Worm (Caenorhabditis elegans) whole organism, L4 larva: ENCODE data around the gene tsfm-1.

Source experiments
- D1046.2 ChIP-seq: fragments of 200-800 bp; sonication (Bioruptor generic); IDR thresholded peaks from 2 replicates; pipeline ENCODE4 v1.3.6; 2022; ENCODE audit warnings: missing genetic modification characterization, missing compliant biosample characterization
- F26F4.8 ChIP-seq: fragments of 200-800 bp; sonication (Bioruptor generic); conservative IDR thresholded peaks from 2 replicates; pipeline ENCODE4 v1.3.6; 2022; ENCODE audit warnings: missing genetic modification characterization, missing compliant biosample characterization
- F49E8.2 ChIP-seq: sonication (generic microtip); optimal IDR thresholded peaks from 2 replicates; lab custom pipeline; 2016; ENCODE audit warnings: missing compliant biosample characterization, mild to moderate bottlenecking, missing genetic modification characterization, borderline replicate concordance
- T20F7.1 ChIP-seq: fragments of 200-800 bp; sonication (Bioruptor generic); optimal IDR thresholded peaks from 2 replicates; lab custom pipeline; 2018; ENCODE audit warnings: mild to moderate bottlenecking, missing genetic modification characterization, missing compliant biosample characterization
- Y105C5A.15 ChIP-seq: fragments of 200-800 bp; sonication (Bioruptor generic); IDR thresholded peaks from 2 replicates; pipeline ENCODE4 v1.3.6; 2022; ENCODE audit warnings: missing genetic modification characterization, missing compliant biosample characterization
- Y48G9A.11 ChIP-seq: fragments of 200-800 bp; sonication (Bioruptor generic); IDR thresholded peaks from 2 replicates; pipeline ENCODE4 v1.3.6; 2022; ENCODE audit warnings: missing genetic modification reagents, missing genetic modification characterization, missing compliant biosample characterization
- aha-1 ChIP-seq: fragments of 150-350 bp; peaks from one replicate; lab custom pipeline; 2014; ENCODE audit warnings: missing biosample characterization, missing genetic modification characterization
- arid-1 ChIP-seq: fragments of 200-800 bp; sonication (Bioruptor generic); conservative IDR thresholded peaks from 2 replicates; pipeline ENCODE4 v1.3.6; 2022; ENCODE audit warnings: missing genetic modification reagents, missing genetic modification characterization, missing compliant biosample characterization
- ceh-20 ChIP-seq: fragments of 200-800 bp; sonication (Bioruptor generic); IDR thresholded peaks from 2 replicates; pipeline ENCODE4 v1.3.6; 2022; ENCODE audit warnings: missing genetic modification reagents, missing genetic modification characterization, missing compliant biosample characterization
- ceh-44 ChIP-seq: fragments of 200-800 bp; sonication (Bioruptor generic); IDR thresholded peaks from 2 replicates; pipeline ENCODE4 v1.3.6; 2022; ENCODE audit warnings: missing genetic modification reagents, missing genetic modification characterization, missing compliant biosample characterization
- ceh-62 ChIP-seq: sonication (generic microtip); optimal IDR thresholded peaks from 2 replicates; lab custom pipeline; 2017; ENCODE audit warnings: missing biosample characterization, missing genetic modification characterization
- cey-2 ChIP-seq: sonication (generic microtip); optimal IDR thresholded peaks from 3 replicates; lab custom pipeline; 2017; ENCODE audit warnings: missing genetic modification characterization, mild to moderate bottlenecking, missing compliant biosample characterization, antibody characterized with exemption, borderline replicate concordance; ENCODE audit not compliant: insufficient read depth
- daf-16 ChIP-seq, 3 experiments: sonication (generic microtip); optimal IDR thresholded peaks; 2 replicates each; lab custom pipeline; 2016 to 2017; ENCODE audit warnings: missing genetic modification characterization in 3 of 3, missing genetic modification reagents in 3 of 3, mild to moderate bottlenecking in 2 of 3, missing compliant biosample characterization in 2 of 3, missing biosample characterization in 1 of 3, moderate library complexity in 1 of 3
- dmd-6 ChIP-seq: fragments of 200-800 bp; sonication (Bioruptor generic); IDR thresholded peaks from 2 replicates; pipeline ENCODE4 v1.3.6; 2022; ENCODE audit warnings: missing genetic modification reagents, missing genetic modification characterization, missing compliant biosample characterization
- dpl-1 ChIP-seq: fragments of 150-350 bp; optimal IDR thresholded peaks from 2 replicates; lab custom pipeline; 2014; ENCODE audit warnings: missing biosample characterization, missing genetic modification reagents, missing genetic modification characterization
- duxl-1 ChIP-seq: sonication (generic microtip); optimal IDR thresholded peaks from 2 replicates; lab custom pipeline; 2016; ENCODE audit warnings: mild to moderate bottlenecking, missing genetic modification characterization, moderate library complexity, missing compliant biosample characterization; ENCODE audit not compliant: poor library complexity
- fkh-10 ChIP-seq: fragments of 150-350 bp; optimal IDR thresholded peaks from 2 replicates; lab custom pipeline; 2014; ENCODE audit warnings: missing biosample characterization, missing genetic modification reagents, missing genetic modification characterization
- fos-1 ChIP-seq: fragments of 150-350 bp; optimal IDR thresholded peaks from 2 replicates; lab custom pipeline; 2014; ENCODE audit warnings: missing biosample characterization, missing genetic modification characterization
- gei-8 ChIP-seq: fragments of 200-800 bp; sonication (Bioruptor generic); optimal IDR thresholded peaks from 2 replicates; lab custom pipeline; 2018; ENCODE audit warnings: mild to moderate bottlenecking, missing genetic modification characterization, missing compliant biosample characterization
- hlh-30 ChIP-seq: sonication (generic microtip); optimal IDR thresholded peaks from 2 replicates; lab custom pipeline; 2017; ENCODE audit warnings: antibody characterized with exemption, mild to moderate bottlenecking, missing genetic modification characterization, missing compliant biosample characterization; ENCODE audit not compliant: insufficient read depth
- hmg-1.1 ChIP-seq: fragments of 200-800 bp; sonication (Bioruptor generic); IDR thresholded peaks from 2 replicates; pipeline ENCODE4 v1.3.6; 2022; ENCODE audit warnings: missing genetic modification reagents, missing genetic modification characterization, missing compliant biosample characterization
- jun-1 ChIP-seq: fragments of 150-350 bp; optimal IDR thresholded peaks from 2 replicates; lab custom pipeline; 2014; ENCODE audit warnings: missing biosample characterization, missing genetic modification reagents, missing genetic modification characterization
- lin-15B ChIP-seq: fragments of 150-350 bp; sonication (generic microtip); optimal IDR thresholded peaks from 3 replicates; lab custom pipeline; 2014; ENCODE audit warnings: missing biosample characterization, missing genetic modification characterization
- lin-38 ChIP-seq: fragments of 200-800 bp; sonication (Bioruptor generic); IDR thresholded peaks from 2 replicates; pipeline ENCODE4 v1.3.6; 2022; ENCODE audit warnings: missing genetic modification reagents, missing genetic modification characterization, missing compliant biosample characterization
- lir-3 ChIP-seq: sonication (generic microtip); optimal IDR thresholded peaks from 2 replicates; lab custom pipeline; 2016; ENCODE audit warnings: mild to moderate bottlenecking, missing genetic modification characterization, missing compliant biosample characterization
- lsy-2 ChIP-seq, 2 experiments: fragments of 150-350 bp in 1 of 2; sonication (generic microtip) in 1 of 2; optimal IDR thresholded peaks; 2 replicates each; lab custom pipeline; 2014 to 2017; ENCODE audit warnings: missing biosample characterization in 2 of 2, missing genetic modification characterization in 2 of 2
- mep-1 ChIP-seq: fragments of 150-350 bp; sonication (generic microtip); optimal IDR thresholded peaks from 3 replicates; lab custom pipeline; 2014; ENCODE audit warnings: missing biosample characterization, missing genetic modification characterization
- mes-2 ChIP-seq: sonication (generic microtip); optimal IDR thresholded peaks from 2 replicates; lab custom pipeline; 2016; ENCODE audit warnings: missing genotype, mild to moderate bottlenecking, missing genetic modification characterization, missing compliant biosample characterization; ENCODE audit not compliant: poor library complexity, severe bottlenecking
- nhr-102 ChIP-seq: sonication (generic microtip); optimal IDR thresholded peaks from 2 replicates; lab custom pipeline; 2016; ENCODE audit warnings: mild to moderate bottlenecking, missing genetic modification characterization, moderate library complexity, missing compliant biosample characterization
- nhr-11 ChIP-seq: fragments of 150-350 bp; optimal IDR thresholded peaks from 2 replicates; lab custom pipeline; 2014; ENCODE audit warnings: missing biosample characterization, missing genetic modification characterization
- nhr-111 ChIP-seq: fragments of 200-800 bp; sonication (Bioruptor generic); optimal IDR thresholded peaks from 2 replicates; lab custom pipeline; 2018; ENCODE audit warnings: mild to moderate bottlenecking, missing genetic modification characterization, missing compliant biosample characterization
- nhr-25 ChIP-seq: sonication (generic microtip); optimal IDR thresholded peaks from 2 replicates; lab custom pipeline; 2017; ENCODE audit warnings: missing genetic modification characterization, mild to moderate bottlenecking, missing compliant biosample characterization, antibody characterized with exemption, moderate library complexity, borderline replicate concordance; ENCODE audit not compliant: insufficient read depth
- nhr-28 ChIP-seq: fragments of 150-350 bp; optimal IDR thresholded peaks from 2 replicates; lab custom pipeline; 2014; ENCODE audit warnings: missing biosample characterization, missing genetic modification characterization
- nhr-48 ChIP-seq: sonication (generic microtip); optimal IDR thresholded peaks from 2 replicates; lab custom pipeline; 2016; ENCODE audit warnings: mild to moderate bottlenecking, missing genetic modification characterization, missing compliant biosample characterization
- sdz-12 ChIP-seq: fragments of 200-800 bp; sonication (Bioruptor generic); optimal IDR thresholded peaks from 2 replicates; lab custom pipeline; 2018; ENCODE audit warnings: mild to moderate bottlenecking, missing genetic modification characterization, missing compliant biosample characterization
- spr-1 ChIP-seq: sonication (generic microtip); optimal IDR thresholded peaks from 2 replicates; lab custom pipeline; 2016; ENCODE audit warnings: mild to moderate bottlenecking, missing genetic modification characterization, missing compliant biosample characterization
- unc-130 ChIP-seq: sonication (generic microtip); optimal IDR thresholded peaks from 2 replicates; lab custom pipeline; 2016; ENCODE audit warnings: missing genetic modification reagents, missing genetic modification characterization, missing compliant biosample characterization
- unc-62 ChIP-seq, 3 experiments: fragments of 150-350 bp in 1 of 3; sonication (generic microtip); optimal IDR thresholded peaks in 2 of 3; peaks in 1 of 3; 1 replicate in 1 of 3; 2 replicates in 2 of 3; lab custom pipeline; 2014 to 2017; ENCODE audit warnings: missing biosample characterization in 3 of 3, missing genetic modification characterization in 3 of 3, missing genetic modification reagents in 3 of 3, missing genotype in 1 of 3
- zfp-2 ChIP-seq: sonication (generic microtip); optimal IDR thresholded peaks from 2 replicates; lab custom pipeline; 2016; ENCODE audit warnings: mild to moderate bottlenecking, missing genetic modification characterization, missing compliant biosample characterization
- zfp-3 ChIP-seq: fragments of 200-800 bp; sonication (Bioruptor generic); conservative IDR thresholded peaks from 2 replicates; pipeline ENCODE4 v1.3.6; 2022; ENCODE audit warnings: missing genetic modification reagents, missing genetic modification characterization, missing compliant biosample characterization
- zip-11 ChIP-seq: fragments of 200-800 bp; sonication (Bioruptor generic); IDR thresholded peaks from 2 replicates; pipeline ENCODE4 v1.3.6; 2022; ENCODE audit warnings: missing genetic modification characterization, missing compliant biosample characterization
- ztf-7 ChIP-seq: fragments of 150-350 bp; optimal IDR thresholded peaks from 2 replicates; lab custom pipeline; 2014; ENCODE audit warnings: missing biosample characterization, missing genetic modification characterization

The tsfm-1 gene

DNA sequence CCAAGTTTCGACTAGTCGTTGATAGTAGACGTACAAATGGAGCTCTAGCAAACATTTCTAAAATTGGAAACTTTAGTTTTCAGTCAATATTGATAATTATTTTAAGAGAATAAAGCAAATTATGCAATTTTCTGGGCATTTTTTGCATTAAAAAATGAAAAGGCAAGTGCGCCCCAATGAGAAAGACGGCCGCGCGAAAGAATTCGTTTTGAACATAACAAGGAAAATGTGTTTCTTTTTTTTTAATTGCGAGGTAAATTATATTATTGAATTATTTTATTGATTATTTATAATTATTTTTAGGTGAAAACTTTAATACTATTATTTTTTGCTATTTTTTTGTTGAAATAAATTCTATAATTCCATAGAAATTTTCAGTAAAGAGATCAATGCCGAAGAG lies at the start of gene tsfm-1, which contains the start of gene capg-2:
TSS of gene tsfm-1 (minus strand) at position 57 of the 400 bp plus-strand sequence.
TSS of gene capg-2 (plus strand) at position 379 of the 400 bp plus-strand sequence.
- TF ChIP-seq mes-2 (tag; lab: Kevin White, UChicago) (peak; percentile 29), dpl-1 (peak; percentile 73), lin-38 (GFP tag; lab: Robert Waterston, UW) (peak; percentile 84), aha-1 (peak; percentile 62), fos-1 (tag; lab: Kevin White, UChicago) (no peak)
- TF ChIP-seq, all 104 proteins: peak for 4

DNA sequence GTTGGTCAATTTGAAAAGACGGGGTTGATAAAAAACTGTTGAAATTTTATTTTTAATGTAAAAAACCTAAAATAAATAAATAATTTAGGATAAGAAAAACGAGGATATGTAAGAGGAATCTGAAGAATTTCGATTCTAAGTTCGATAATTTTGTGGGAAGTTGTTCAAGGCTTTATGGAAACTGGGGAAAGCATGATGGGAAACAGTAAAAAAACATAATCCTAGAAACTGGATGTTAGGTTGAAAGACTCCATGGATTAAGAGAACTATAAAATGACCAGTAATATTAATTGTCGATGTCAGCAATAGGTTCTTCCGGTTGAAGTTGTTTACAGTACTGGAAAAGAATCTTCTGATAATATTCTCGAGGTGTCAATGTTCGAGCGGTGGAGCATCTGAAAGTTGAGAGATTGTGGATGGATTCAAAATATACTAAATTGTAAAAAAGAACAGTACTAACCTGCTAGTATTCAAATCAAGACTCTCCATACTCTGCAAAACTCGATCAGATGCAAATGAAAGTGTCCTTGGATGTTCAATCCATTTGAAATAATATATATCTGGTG lies 49.0 kb upstream of the tsfm-1 start:
- TF ChIP-seq unc-62 (GFP tag; optimal IDR thresholded peaks at IDR 0.05 in 1 of 2; lab: Kevin White, UChicago) (no peak), unc-62 (tag; optimal IDR thresholded peaks at IDR 0.05; lab: Kevin White, UChicago) (no peak), duxl-1 (peak; percentile 64), mes-2 (tag; lab: Kevin White, UChicago) (peak; percentile 22), lsy-2 (tag; optimal IDR thresholded peaks at IDR 0.05; lab: Kevin White, UChicago) (peak in 1 of 2 experiments; percentile 29), nhr-102 (tag; lab: Kevin White, UChicago) (peak; percentile 45), ceh-20 (GFP tag; lab: Robert Waterston, UW) (no peak), zfp-2 (no peak), F49E8.2 (tag; lab: Kevin White, UChicago) (peak; percentile 2), gei-8 (GFP tag; lab: Kevin White, UChicago) (peak; percentile 20), zfp-3 (GFP tag; lab: Robert Waterston, UW) (peak; percentile 42; the same call in 1 of the 2 replicates), daf-16 (GFP tag; optimal IDR thresholded peaks at IDR 0.05; lab: Kevin White, UChicago) (peak in 1 of 2 experiments; percentile 13), daf-16 (tag; optimal IDR thresholded peaks at IDR 0.05; lab: Kevin White, UChicago) (peak; percentile 13), mep-1 (tag; lab: Kevin White, UChicago) (peak; percentile 6), hmg-1.1 (GFP tag; lab: Robert Waterston, UW) (0 out of 2 replicates have a peak, but pooled peaks have one; percentile 9), sdz-12 (peak; percentile 10), arid-1 (peak; percentile 32), lin-38 (GFP tag; lab: Robert Waterston, UW) (0 out of 2 replicates have a peak, but pooled peaks have one; percentile 31)
- TF ChIP-seq, all 104 proteins: peak for 13

DNA sequence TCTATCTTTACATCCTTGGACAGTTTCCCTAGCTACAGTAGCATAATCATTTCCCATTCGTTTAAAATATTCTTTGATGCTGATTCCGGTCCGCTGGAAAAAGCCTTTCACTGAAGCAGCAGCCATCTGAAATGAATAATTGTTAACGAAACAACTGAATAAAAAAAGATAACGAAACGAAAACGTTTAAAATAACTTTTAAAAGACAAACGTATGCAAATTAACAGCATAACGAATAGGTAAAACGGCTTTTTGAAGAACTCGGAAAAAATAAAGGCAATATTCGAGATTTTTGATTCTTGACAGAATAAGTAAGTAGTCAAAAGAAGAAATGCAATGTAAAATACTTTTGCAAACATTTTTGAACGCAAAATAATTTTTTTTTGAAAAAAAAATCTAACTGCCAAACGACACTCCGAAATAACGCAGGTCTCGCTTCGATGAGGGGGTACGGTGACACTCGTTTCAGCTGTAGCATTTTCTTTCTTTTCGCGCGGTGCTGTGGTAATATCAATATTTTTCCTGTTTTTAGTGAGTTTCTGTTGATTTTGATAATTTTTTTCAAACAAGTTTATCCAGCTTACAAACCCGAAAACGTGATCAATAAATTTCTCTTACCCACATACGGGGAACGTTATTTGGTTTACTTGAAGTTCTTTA lies 46.7 kb upstream of the tsfm-1 start, which contains the start of the genes R04F11.5 and R04F11.2:
TSS of gene R04F11.5 (minus strand) at position 126 of the 660 bp plus-strand sequence.
TSS of gene R04F11.2 (plus strand) at position 488 of the 660 bp plus-strand sequence.
- peak; percentile 28 for TF ChIP-seq fkh-10
- peak; percentile 47 for TF ChIP-seq nhr-11
- TF ChIP-seq ztf-7 (tag; lab: Kevin White, UChicago): peak; percentile 19
- TF ChIP-seq spr-1: peak; percentile 2
- TF ChIP-seq lin-15B (tag; lab: Kevin White, UChicago): no peak
- peak; percentile 98 for TF ChIP-seq T20F7.1 (GFP tag; lab: Kevin White, UChicago)
- no peak for TF ChIP-seq Y105C5A.15 (GFP tag; lab: Robert Waterston, UW)
- peak; percentile 84 for TF ChIP-seq mep-1 (tag; lab: Kevin White, UChicago)
- TF ChIP-seq lir-3 (tag; lab: Kevin White, UChicago): no peak
- TF ChIP-seq D1046.2 (GFP tag; lab: Robert Waterston, UW): peak; percentile 99
- TF ChIP-seq hlh-30: peak; percentile 67
- TF ChIP-seq nhr-111: no peak
- no peak for TF ChIP-seq cey-2 (tag; lab: Kevin White, UChicago)
- TF ChIP-seq lin-38 (GFP tag; lab: Robert Waterston, UW): peak; percentile 70
- no peak for TF ChIP-seq F26F4.8 (GFP tag; lab: Robert Waterston, UW)
- peak; percentile 60 for TF ChIP-seq unc-130
- peak; percentile 41 for TF ChIP-seq nhr-28
- no peak for TF ChIP-seq jun-1 (tag; lab: Kevin White, UChicago)
- no peak for TF ChIP-seq ceh-62 (tag; lab: Kevin White, UChicago)
- TF ChIP-seq zip-11: no peak
- peak; percentile 100 for TF ChIP-seq Y48G9A.11
- TF ChIP-seq dmd-6 (GFP tag; lab: Robert Waterston, UW): no peak; the same call in 1 of the 2 replicates
- TF ChIP-seq gei-8 (GFP tag; lab: Kevin White, UChicago): no peak
- no peak for TF ChIP-seq ceh-20 (GFP tag; lab: Robert Waterston, UW)
- TF ChIP-seq duxl-1: no peak
- TF ChIP-seq ceh-44: no peak
- TF ChIP-seq nhr-25 (tag; lab: Kevin White, UChicago): peak; percentile 2
- no peak for TF ChIP-seq aha-1
- TF ChIP-seq nhr-48: no peak
- peak; percentile 86 for TF ChIP-seq dpl-1
